Worm (Caenorhabditis elegans) whole organism, young adult: Measurements from ENCODE around the gene C16A11.3.
A peak's percentile ranks its signal among the peaks of the same experiment; 100 is the strongest.

ENCODE experiments used
- B0019.2 ChIP-seq: fragments of 200-800 bp; sonication (Bioruptor generic); conservative IDR thresholded peaks from 2 replicates; pipeline ENCODE4 v1.3.6; 2022; ENCODE audit warnings: missing genetic modification reagents, missing genetic modification characterization, missing compliant biosample characterization
- D2030.7 ChIP-seq: fragments of 200-800 bp; sonication (Bioruptor generic); IDR thresholded peaks from 2 replicates; pipeline ENCODE4 v1.3.6; 2022; ENCODE audit warnings: missing genetic modification reagents, missing genetic modification characterization, missing compliant biosample characterization
- F33H1.4 ChIP-seq: fragments of 200-800 bp; sonication (Bioruptor generic); IDR thresholded peaks from 2 replicates; pipeline ENCODE4 v1.3.6; 2022; ENCODE audit warnings: missing genetic modification reagents, missing genetic modification characterization, missing compliant biosample characterization
- T26A5.8 ChIP-seq: sonication (generic microtip); optimal IDR thresholded peaks from 2 replicates; lab custom pipeline; 2016; ENCODE audit warnings: missing genetic modification characterization, missing compliant biosample characterization
- athp-1 ChIP-seq: sonication (generic microtip); optimal IDR thresholded peaks from 2 replicates; lab custom pipeline; 2017; ENCODE audit warnings: mild to moderate bottlenecking, missing genetic modification characterization, missing compliant biosample characterization
- attf-5 ChIP-seq: fragments of 200-800 bp; sonication (Bioruptor generic); optimal IDR thresholded peaks from 2 replicates; lab custom pipeline; 2018; ENCODE audit warnings: mild to moderate bottlenecking, missing genetic modification characterization, missing compliant biosample characterization
- bed-2 ChIP-seq: fragments of 200-800 bp; sonication (Bioruptor generic); IDR thresholded peaks from 2 replicates; pipeline ENCODE4 v1.3.6; 2022; ENCODE audit warnings: missing genetic modification reagents, missing genetic modification characterization, missing compliant biosample characterization
- ceh-100 ChIP-seq: fragments of 200-800 bp; sonication (Bioruptor generic); IDR thresholded peaks from 2 replicates; pipeline ENCODE4 v1.3.6; 2022; ENCODE audit warnings: missing genetic modification reagents, missing genetic modification characterization, missing compliant biosample characterization
- ceh-58 ChIP-seq: fragments of 200-800 bp; sonication (Bioruptor generic); IDR thresholded peaks from 2 replicates; pipeline ENCODE4 v1.3.6; 2022; ENCODE audit warnings: missing genetic modification characterization, missing compliant biosample characterization
- chd-7 ChIP-seq: sonication (generic microtip); optimal IDR thresholded peaks from 2 replicates; lab custom pipeline; 2016; ENCODE audit warnings: mild to moderate bottlenecking, missing genetic modification characterization, moderate library complexity, missing compliant biosample characterization
- efl-1 ChIP-seq: fragments of 150-350 bp; optimal IDR thresholded peaks from 2 replicates; lab custom pipeline; 2014; ENCODE audit warnings: missing biosample characterization, missing genetic modification reagents, missing genetic modification characterization
- egl-18 ChIP-seq: fragments of 200-800 bp; sonication (Bioruptor generic); IDR thresholded peaks from 2 replicates; pipeline ENCODE4 v1.3.6; 2022; ENCODE audit warnings: missing genetic modification reagents, missing genetic modification characterization, missing compliant biosample characterization
- ets-4 ChIP-seq: fragments of 200-800 bp; sonication (Bioruptor generic); optimal IDR thresholded peaks from 2 replicates; lab custom pipeline; 2018; ENCODE audit warnings: mild to moderate bottlenecking, missing genetic modification characterization, missing compliant biosample characterization
- lag-1 ChIP-seq: fragments of 200-800 bp; sonication (Bioruptor generic); IDR thresholded peaks from 2 replicates; pipeline ENCODE4 v1.3.6; 2022; ENCODE audit warnings: missing genetic modification reagents, missing genetic modification characterization, missing compliant biosample characterization
- let-526 ChIP-seq: fragments of 200-800 bp; sonication (Bioruptor generic); IDR thresholded peaks from 2 replicates; pipeline ENCODE4 v1.3.6; 2022; ENCODE audit warnings: missing genetic modification reagents, missing genetic modification characterization, missing compliant biosample characterization
- let-607 ChIP-seq, 2 experiments: fragments of 200-800 bp in 1 of 2; sonication (Bioruptor generic) in 1 of 2; sonication (generic microtip) in 1 of 2; optimal IDR thresholded peaks; 2 replicates each; lab custom pipeline; 2016 to 2018; ENCODE audit warnings: mild to moderate bottlenecking in 2 of 2, missing compliant biosample characterization in 2 of 2, missing genetic modification characterization in 2 of 2, moderate library complexity in 2 of 2, missing genotype in 1 of 2
- lin-54 ChIP-seq: fragments of 200-800 bp; sonication (Bioruptor generic); optimal IDR thresholded peaks from 2 replicates; lab custom pipeline; 2018; ENCODE audit warnings: mild to moderate bottlenecking, missing genetic modification characterization, missing compliant biosample characterization
- lsl-1 ChIP-seq: fragments of 200-800 bp; sonication (Bioruptor generic); optimal IDR thresholded peaks from 2 replicates; lab custom pipeline; 2018; ENCODE audit warnings: mild to moderate bottlenecking, missing genetic modification characterization, moderate library complexity, missing compliant biosample characterization
- lsy-27 ChIP-seq: sonication (generic microtip); optimal IDR thresholded peaks from 2 replicates; lab custom pipeline; 2017; ENCODE audit warnings: missing genetic modification characterization, mild to moderate bottlenecking, missing compliant biosample characterization, antibody characterized with exemption, missing genotype, borderline replicate concordance; ENCODE audit not compliant: insufficient read depth
- madf-3 ChIP-seq: fragments of 200-800 bp; sonication (Bioruptor generic); IDR thresholded peaks from 2 replicates; pipeline ENCODE4 v1.3.6; 2022; ENCODE audit warnings: missing genetic modification reagents, missing genetic modification characterization, missing compliant biosample characterization
- madf-6 ChIP-seq: fragments of 200-800 bp; sonication (Bioruptor generic); IDR thresholded peaks from 2 replicates; pipeline ENCODE4 v1.3.6; 2022; ENCODE audit warnings: missing genetic modification reagents, missing genetic modification characterization, missing compliant biosample characterization
- mel-28 ChIP-seq: sonication (generic microtip); optimal IDR thresholded peaks from 2 replicates; lab custom pipeline; 2016; ENCODE audit warnings: borderline replicate concordance, mild to moderate bottlenecking, missing genetic modification characterization, missing compliant biosample characterization
- mes-4 ChIP-seq: sonication (generic microtip); optimal IDR thresholded peaks from 2 replicates; lab custom pipeline; 2016; ENCODE audit warnings: missing genotype, missing genetic modification characterization, missing compliant biosample characterization
- nhr-120 ChIP-seq: fragments of 200-800 bp; sonication (Bioruptor generic); IDR thresholded peaks from 2 replicates; pipeline ENCODE4 v1.3.6; 2022; ENCODE audit warnings: missing genetic modification characterization, missing compliant biosample characterization
- nhr-179 ChIP-seq: sonication (generic microtip); optimal IDR thresholded peaks from 2 replicates; lab custom pipeline; 2016; ENCODE audit warnings: mild to moderate bottlenecking, missing genetic modification characterization, missing compliant biosample characterization
- nhr-80 ChIP-seq: sonication (generic microtip); optimal IDR thresholded peaks from 2 replicates; lab custom pipeline; 2016; ENCODE audit warnings: missing genetic modification characterization, missing compliant biosample characterization
- pbrm-1 ChIP-seq: fragments of 200-800 bp; sonication (Bioruptor generic); IDR thresholded peaks from 2 replicates; pipeline ENCODE4 v1.3.6; 2022; ENCODE audit warnings: missing genetic modification reagents, missing genetic modification characterization, missing compliant biosample characterization
- pha-4 ChIP-seq: fragments of 150-350 bp; sonication (generic microtip); optimal IDR thresholded peaks from 2 replicates; lab custom pipeline; 2014; ENCODE audit warnings: missing biosample characterization, missing genetic modification reagents, missing genetic modification characterization
- sea-2 ChIP-seq: fragments of 200-800 bp; sonication (Bioruptor generic); IDR thresholded peaks from 2 replicates; pipeline ENCODE4 v1.3.6; 2022; ENCODE audit warnings: missing genetic modification characterization, missing compliant biosample characterization
- snpc-3.4 ChIP-seq: sonication (generic microtip); optimal IDR thresholded peaks from 2 replicates; lab custom pipeline; 2017; ENCODE audit warnings: missing genetic modification characterization, mild to moderate bottlenecking, missing compliant biosample characterization, antibody characterized with exemption, moderate library complexity, missing genotype, missing genetic modification reagents
- snpc-4 ChIP-seq, 5 experiments: fragments of 150-350 bp in 1 of 5; sonication (generic microtip) in 4 of 5; optimal IDR thresholded peaks; 2 replicates each; lab custom pipeline; 2014 to 2018; ENCODE audit warnings: missing genetic modification characterization in 5 of 5, missing biosample characterization in 3 of 5, antibody characterized with exemption in 2 of 5, mild to moderate bottlenecking in 2 of 5, missing compliant biosample characterization in 2 of 5, missing genotype in 2 of 5, moderate library complexity in 2 of 5, missing genetic modification reagents in 1 of 5
- tbp1 ChIP-seq: fragments of 200-800 bp; sonication (Bioruptor generic); optimal IDR thresholded peaks from 2 replicates; lab custom pipeline; 2018; ENCODE audit warnings: mild to moderate bottlenecking, missing genetic modification characterization, missing compliant biosample characterization
- xnd-1 ChIP-seq: sonication (generic microtip); optimal IDR thresholded peaks from 2 replicates; lab custom pipeline; 2016; ENCODE audit warnings: missing genotype, missing genetic modification reagents, missing genetic modification characterization, missing compliant biosample characterization

C16A11.3 gene

DNA sequence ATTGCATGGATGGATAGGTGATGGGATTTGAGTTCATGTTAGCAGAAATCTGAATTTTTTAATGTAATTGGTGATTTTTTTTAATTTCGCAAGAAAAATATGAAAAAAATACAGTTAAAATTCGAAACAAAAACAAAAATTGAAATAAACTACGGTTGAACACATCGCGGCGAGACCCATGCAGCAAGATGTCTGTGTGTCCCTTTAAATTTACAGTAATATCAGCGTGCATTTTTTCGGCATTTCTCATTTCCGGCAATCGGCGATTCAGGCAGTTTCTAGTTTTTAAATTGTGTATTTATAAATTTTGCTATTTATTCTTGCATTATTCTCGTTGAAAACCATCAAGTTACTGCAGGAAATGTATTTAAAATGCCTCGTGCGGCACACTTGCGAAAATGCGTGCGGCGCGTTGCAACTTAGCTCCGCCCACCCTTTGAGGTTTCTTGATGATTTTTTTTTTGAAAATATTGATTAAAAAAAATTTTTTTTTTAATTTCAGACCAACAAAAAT lies 8.4 kb downstream of the C16A11.3 start, which contains the start of the genes fbxc-44 and C16A11.2 (continued):
- peak; percentile 47 for TF ChIP-seq athp-1 (tag; lab: Kevin White, UChicago)
- TF ChIP-seq xnd-1 (tag; lab: Kevin White, UChicago) = peak; percentile 96
- peak; percentile 5 for TF ChIP-seq efl-1 (GFP tag; lab: Kevin White, UChicago)
- no peak for TF ChIP-seq attf-5
- no peak for TF ChIP-seq snpc-4 (GFP tag; optimal IDR thresholded peaks at IDR 0.05; lab: Kevin White, UChicago)
- peak in 2 of 4 experiments; percentile 4 to 57 for TF ChIP-seq snpc-4 (tag; optimal IDR thresholded peaks at IDR 0.05; lab: Kevin White, UChicago)
- 0 out of 2 replicates have a peak, but pooled peaks have one; percentile 40 for TF ChIP-seq pbrm-1
- peak; percentile 46 for TF ChIP-seq lin-54 (GFP tag; lab: Kevin White, UChicago)
- no peak for TF ChIP-seq chd-7

DNA sequence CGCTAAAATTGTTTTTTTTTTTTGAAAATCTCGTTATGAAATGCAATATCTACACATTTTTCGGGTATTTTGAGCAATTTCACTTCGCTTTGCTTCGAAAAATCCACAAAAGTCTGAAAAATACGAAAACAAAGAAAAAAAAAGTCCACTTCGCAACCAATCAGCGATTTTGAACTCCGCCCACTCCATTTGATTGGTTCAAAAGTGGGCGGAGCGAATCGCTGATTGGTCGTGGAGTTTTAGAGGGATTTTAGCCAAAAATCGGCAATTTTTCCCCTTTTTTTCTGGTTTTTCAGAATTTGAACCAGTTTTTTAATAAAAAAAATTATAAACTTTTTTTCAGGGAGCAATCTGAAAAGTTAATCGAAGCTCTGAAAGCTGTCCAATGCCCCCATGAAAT lies 9.6 kb downstream of the C16A11.3 start:
- TF ChIP-seq mes-4 (tag; lab: Kevin White, UChicago) (no peak), nhr-179 (tag; lab: Kevin White, UChicago) (no peak)

DNA sequence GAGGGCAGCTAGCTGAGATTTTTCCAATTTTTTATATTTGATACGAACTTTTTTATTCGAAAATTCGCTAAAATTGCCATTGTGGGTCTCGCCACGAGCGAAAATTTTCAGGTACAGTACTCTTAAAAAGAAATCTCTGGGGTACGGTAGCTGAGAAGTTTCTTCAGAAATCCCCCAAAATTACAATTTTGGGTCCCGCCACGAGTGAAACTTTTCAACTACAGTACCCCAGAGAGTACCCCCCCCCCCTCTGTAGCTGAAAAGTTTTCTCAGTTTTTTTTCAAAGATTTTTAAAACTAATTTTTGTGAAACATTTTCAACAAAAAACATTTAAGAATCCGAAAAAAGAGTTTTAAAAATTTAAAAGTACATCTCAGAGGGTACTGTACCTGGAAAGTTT lies 15.6 kb downstream of the C16A11.3 start:
- TF ChIP-seq madf-6 (GFP tag; lab: Robert Waterston, UW) (peak; percentile 57), madf-3 (no peak), sea-2 (GFP tag; lab: Robert Waterston, UW) (no peak), xnd-1 (tag; lab: Kevin White, UChicago) (peak; percentile 27), lsl-1 (GFP tag; lab: Kevin White, UChicago) (peak; percentile 79)
- TF ChIP-seq, all 124 proteins: peak for 3

DNA sequence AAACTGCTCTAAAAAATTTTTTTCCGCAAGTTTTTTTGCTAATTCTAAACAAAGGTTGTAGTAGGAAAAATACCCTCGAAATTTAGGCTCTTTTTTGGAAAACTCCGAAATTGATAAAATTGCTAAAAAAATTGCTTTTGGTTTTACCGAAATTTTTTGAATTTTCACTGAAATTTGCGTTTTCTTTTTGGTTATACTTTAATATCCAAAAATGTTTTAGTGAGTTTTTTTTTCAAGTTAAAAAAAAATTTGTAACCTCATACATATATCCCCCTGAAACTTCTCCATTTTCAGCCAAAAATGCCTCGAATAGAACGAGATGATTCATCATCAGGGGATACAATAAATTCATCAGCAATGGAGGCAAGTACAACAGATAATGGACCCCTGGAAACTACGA lies 17.6 kb downstream of the C16A11.3 start, which contains the start of gene gpa-11:
TSS of gene gpa-11 (plus strand) at position 301 of the 400 bp plus-strand sequence.
- TF ChIP-seq lsy-27 (tag; lab: Kevin White, UChicago) = no peak
- TF ChIP-seq B0019.2 = no peak
- no peak for TF ChIP-seq nhr-120
- no peak for TF ChIP-seq madf-3
- no peak for TF ChIP-seq ets-4 (GFP tag; lab: Kevin White, UChicago)
- no peak for TF ChIP-seq lag-1
- no peak for TF ChIP-seq ceh-58
- no peak for TF ChIP-seq xnd-1 (tag; lab: Kevin White, UChicago)
- TF ChIP-seq nhr-80 (tag; lab: Kevin White, UChicago) = no peak

DNA sequence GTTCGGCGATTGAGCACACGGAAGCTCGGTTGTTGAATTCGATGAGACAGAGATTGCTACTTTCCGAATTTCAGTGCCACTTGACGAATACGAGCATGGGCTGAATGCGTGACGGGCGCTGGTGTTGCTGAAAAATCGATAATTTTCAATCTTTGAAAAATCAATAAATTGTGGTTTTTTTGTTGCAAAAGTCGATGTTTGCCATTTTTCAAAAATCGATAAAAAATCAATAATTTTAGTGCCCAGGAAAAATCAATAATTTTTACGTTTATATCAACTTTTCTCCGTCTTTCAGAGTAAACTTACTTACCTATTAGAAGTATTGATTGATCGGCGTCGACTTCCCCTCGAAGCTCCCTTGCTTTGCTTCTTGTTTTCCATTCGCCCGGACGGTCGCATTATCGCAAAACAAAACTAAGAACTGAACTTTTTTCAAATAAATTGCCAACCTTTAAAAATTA lies 27.2 kb downstream of the C16A11.3 start, which contains the start of gene C16A11.7:
TSS of gene C16A11.7 (minus strand) at position 411 of the 461 bp plus-strand sequence.
- TF ChIP-seq lin-54 (GFP tag; lab: Kevin White, UChicago) (no peak), bed-2 (GFP tag; lab: Robert Waterston, UW) (no peak), tbp1 (GFP tag; lab: Kevin White, UChicago) (no peak), pha-4 (no peak), let-526 (GFP tag; lab: Robert Waterston, UW) (no peak), mel-28 (tag; lab: Kevin White, UChicago) (no peak), let-607 (tag; optimal IDR thresholded peaks at IDR 0.05; lab: Kevin White, UChicago) (no peak), F33H1.4 (GFP tag; lab: Robert Waterston, UW) (no peak), pbrm-1 (no peak), D2030.7 (GFP tag; lab: Robert Waterston, UW) (no peak), ceh-100 (GFP tag; lab: Robert Waterston, UW) (no peak), egl-18 (GFP tag; lab: Robert Waterston, UW) (no peak), T26A5.8 (no peak), snpc-3.4 (tag; lab: Kevin White, UChicago) (no peak)
- TF ChIP-seq, all 124 proteins: peak for 0
